Worm (Caenorhabditis elegans): Measurements from ENCODE around the gene F18C5.5.

Gene F18C5.5

DNA sequence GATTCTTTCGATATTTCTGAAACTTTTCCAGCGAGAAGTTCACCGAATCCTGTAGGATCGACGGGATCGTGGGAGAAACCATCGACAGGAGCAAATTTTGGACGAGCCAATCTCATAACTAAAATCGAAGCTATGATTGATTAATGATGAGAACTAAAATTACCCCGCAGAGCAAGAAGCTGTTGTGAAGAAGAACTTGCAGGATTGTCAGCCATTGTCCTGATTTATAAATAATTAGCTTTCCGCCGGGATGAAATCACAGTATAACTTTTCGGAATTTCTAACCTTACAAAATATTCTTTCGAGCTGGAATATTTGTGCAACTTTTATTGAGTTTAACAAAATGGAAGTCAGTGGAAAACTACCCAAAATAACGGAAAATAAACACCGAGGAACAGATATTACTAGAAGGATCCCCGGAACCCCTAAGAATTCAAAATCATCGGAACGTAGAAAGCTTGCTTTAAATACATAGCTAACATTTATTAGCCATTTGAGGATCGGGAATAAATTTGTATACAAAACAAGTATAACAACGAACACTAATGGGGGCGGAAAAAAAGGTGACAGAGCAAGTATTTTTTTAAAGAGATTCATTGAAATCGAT lies 20.8 kb upstream of the F18C5.5 start, which contains the start of gene C56C10.7 (continued):
- peak; percentile 55 for TF ChIP-seq atf-7 (tag; optimal IDR thresholded peaks at IDR 0.05)
- peak; percentile 60; the same call in 1 of the 2 replicates for TF ChIP-seq aptf-3 (GFP tag; IDR thresholded peaks at IDR 0.05)
- TF ChIP-seq ztf-26 (tag; optimal IDR thresholded peaks at IDR 0.05), result peak; percentile 34
- peak; percentile 91 for TF ChIP-seq F39B2.1 (GFP tag; IDR thresholded peaks at IDR 0.05)
- TF ChIP-seq F57C9.4 (tag; optimal IDR thresholded peaks at IDR 0.05), result no peak
- no peak for TF ChIP-seq T07F8.4 (tag; optimal IDR thresholded peaks at IDR 0.05)
- no peak for TF ChIP-seq C06A6.2 (GFP tag; conservative IDR thresholded peaks at IDR 0.05)
- TF ChIP-seq lag-1 (GFP tag; IDR thresholded peaks at IDR 0.05), result no peak
- TF ChIP-seq ceh-79 (tag; optimal IDR thresholded peaks at IDR 0.05), result peak; percentile 3
- 0 out of 2 replicates have a peak, but pooled peaks have one; percentile 4 for TF ChIP-seq B0019.2 (GFP tag; conservative IDR thresholded peaks at IDR 0.05)
- TF ChIP-seq hsf-1 (GFP tag; IDR thresholded peaks at IDR 0.05), result peak; percentile 88
- TF ChIP-seq ZK185.1 (tag; optimal IDR thresholded peaks at IDR 0.05; ENCODE audit: poor library complexity, severe bottlenecking), result no peak
- no peak for TF ChIP-seq sea-2 (GFP tag; IDR thresholded peaks at IDR 0.05)
- TF ChIP-seq lsy-27 (tag; optimal IDR thresholded peaks at IDR 0.05; ENCODE audit: borderline replicate concordance, insufficient read depth), result no peak
- peak; percentile 44 for TF ChIP-seq snpc-4 (GFP tag; optimal IDR thresholded peaks at IDR 0.05)
- peak in 2 of 4 experiments; percentile 30 to 61 for TF ChIP-seq snpc-4 (tag; optimal IDR thresholded peaks at IDR 0.05)
- TF ChIP-seq F55B11.4 (tag; optimal IDR thresholded peaks at IDR 0.05; ENCODE audit: borderline replicate concordance, insufficient read depth), result no peak
- TF ChIP-seq F33H1.4 (GFP tag; IDR thresholded peaks at IDR 0.05), result peak; percentile 30; the same call in 1 of the 2 replicates
- TF ChIP-seq attf-6 (GFP tag; IDR thresholded peaks at IDR 0.05), result peak; percentile 85
- no peak for TF ChIP-seq zfh-2 (GFP tag; conservative IDR thresholded peaks at IDR 0.05)
- TF ChIP-seq rpc-1 (optimal IDR thresholded peaks at IDR 0.05), result no peak
- TF ChIP-seq rpc-1 (tag; optimal IDR thresholded peaks at IDR 0.05), result no peak
- TF ChIP-seq ceh-91 (GFP tag; IDR thresholded peaks at IDR 0.05), result no peak
- TF ChIP-seq nhr-90 (tag; optimal IDR thresholded peaks at IDR 0.05), result no peak
- no peak for TF ChIP-seq zim-3 (tag; optimal IDR thresholded peaks at IDR 0.05)
- TF ChIP-seq unc-62 (GFP tag; optimal IDR thresholded peaks at IDR 0.05), result no peak
- peak; percentile 8 for TF ChIP-seq B0261.1 (tag; optimal IDR thresholded peaks at IDR 0.05)
- no peak for TF ChIP-seq ceh-27 (GFP tag; optimal IDR thresholded peaks at IDR 0.05)
- peak; percentile 32 for TF ChIP-seq snpc-1.1 (tag; optimal IDR thresholded peaks at IDR 0.05; ENCODE audit: insufficient read depth)
- TF ChIP-seq sptf-2 (GFP tag; optimal IDR thresholded peaks at IDR 0.05), result no peak
- TF ChIP-seq F37B4.10 (GFP tag; IDR thresholded peaks at IDR 0.05), result no peak
- TF ChIP-seq ztf-6 (GFP tag; IDR thresholded peaks at IDR 0.05), result no peak
- no peak; the same call in none of the 2 replicates for TF ChIP-seq ceh-40 (GFP tag; IDR thresholded peaks at IDR 0.05)
- TF ChIP-seq F49E8.2 (tag; optimal IDR thresholded peaks at IDR 0.05; ENCODE audit: insufficient read depth), result peak; percentile 56
- peak; percentile 43 for TF ChIP-seq egl-44 (GFP tag; IDR thresholded peaks at IDR 0.05)
- TF ChIP-seq repo-1 (tag; optimal IDR thresholded peaks at IDR 0.05), result peak; percentile 84
- TF ChIP-seq akir-1 (GFP tag; optimal IDR thresholded peaks at IDR 0.05), result no peak
- peak; percentile 36; the same call in 1 of the 2 replicates for TF ChIP-seq D2030.7 (GFP tag; IDR thresholded peaks at IDR 0.05)
- TF ChIP-seq gei-17 (GFP tag; optimal IDR thresholded peaks at IDR 0.05), result no peak
- no peak for TF ChIP-seq lin-40 (tag; optimal IDR thresholded peaks at IDR 0.05)
- peak; percentile 29 for TF ChIP-seq B0035.1 (tag; optimal IDR thresholded peaks at IDR 0.05)
- no peak for TF ChIP-seq pha-4 (tag; optimal IDR thresholded peaks at IDR 0.05)
- TF ChIP-seq Y95B8A.8 (GFP tag; IDR thresholded peaks at IDR 0.05), result no peak
- no peak for TF ChIP-seq fkh-3 (tag; optimal IDR thresholded peaks at IDR 0.05)
- no peak for TF ChIP-seq somi-1 (GFP tag; optimal IDR thresholded peaks at IDR 0.05)
- TF ChIP-seq bed-2 (GFP tag; IDR thresholded peaks at IDR 0.05), result no peak
- peak; percentile 36 for TF ChIP-seq F52B5.7 (tag; optimal IDR thresholded peaks at IDR 0.05)
- no peak for TF ChIP-seq let-526 (GFP tag; IDR thresholded peaks at IDR 0.05)
- no peak for TF ChIP-seq T26A5.8 (tag; optimal IDR thresholded peaks at IDR 0.05)
